Fruit fly (Drosophila melanogaster): ENCODE results near the gene Arl6IP1.

DNA sequence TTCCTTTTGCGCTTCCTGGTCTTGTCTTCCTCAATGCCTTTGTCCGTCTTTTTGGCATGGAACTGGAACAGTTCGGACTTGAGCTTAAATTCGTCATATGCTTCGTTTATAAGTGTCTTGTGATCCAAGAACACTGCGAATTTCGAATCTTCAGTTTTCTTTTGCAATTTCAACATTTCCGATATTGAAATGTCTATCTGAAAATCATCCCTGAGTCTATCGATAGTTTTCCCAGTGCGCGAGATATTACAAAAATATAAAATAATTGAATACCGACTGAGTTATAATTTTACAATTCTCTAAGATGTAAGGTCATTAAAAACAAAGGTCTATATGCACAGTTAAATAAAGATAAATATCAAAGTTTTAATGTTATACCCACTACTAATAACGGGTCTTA, 7.5 kb downstream of the Arl6IP1 start, which contains the start of gene Mettl4:
- no peak for TF ChIP-seq CG8478 (optimal IDR thresholded peaks at IDR 0.05)
- TF ChIP-seq CTCF (optimal IDR thresholded peaks at IDR 0.05): no peak
